Fruit fly (Drosophila melanogaster): ENCODE results near the gene CG9213.

- TF ChIP-seq N (GFP tag; optimal IDR thresholded peaks at IDR 0.05), result no peak
- no peak for TF ChIP-seq pan (optimal IDR thresholded peaks at IDR 0.05)
- no peak for TF ChIP-seq psq (GFP tag; optimal IDR thresholded peaks at IDR 0.05)
- TF ChIP-seq h (GFP tag; optimal IDR thresholded peaks at IDR 0.05), result no peak
- TF ChIP-seq foxo (GFP tag; optimal IDR thresholded peaks at IDR 0.05), result no peak
- TF ChIP-seq Hr78 (GFP tag; optimal IDR thresholded peaks at IDR 0.05), result no peak
- no peak for TF ChIP-seq GATAd (GFP tag; optimal IDR thresholded peaks at IDR 0.05)
- TF ChIP-seq OdsH (GFP tag; optimal IDR thresholded peaks at IDR 0.05), result no peak
- no peak for TF ChIP-seq dl (GFP tag; optimal IDR thresholded peaks at IDR 0.05; ENCODE audit: insufficient read depth in 1 of 2, partially characterized antibody in 2 of 2)
- TF ChIP-seq dmrt93B (GFP tag; optimal IDR thresholded peaks at IDR 0.05), result no peak
- TF ChIP-seq br (GFP tag; optimal IDR thresholded peaks at IDR 0.05), result no peak
- TF ChIP-seq Hr83 (GFP tag; optimal IDR thresholded peaks at IDR 0.05; ENCODE audit: poor library complexity, severe bottlenecking), result no peak
- no peak for TF ChIP-seq fru (GFP tag; optimal IDR thresholded peaks at IDR 0.05)
- no peak for TF ChIP-seq Rel (GFP tag; optimal IDR thresholded peaks at IDR 0.05)
- TF ChIP-seq Rel (tag; optimal IDR thresholded peaks at IDR 0.05), result no peak
Measured at dm6 chrX:15620439-15621227, 46.3 kb upstream of the CG9213 start.

All from whole organism, wandering third instar larva.